Fruit fly (Drosophila melanogaster): ENCODE results near the gene mrt.
A peak's percentile ranks its signal among the peaks of the same experiment; 100 is the strongest.

mrt gene

dm6 chr3R:27274533-27275447 is 7.7 kb downstream of the mrt start, which contains the start of gene CG5938:
Gene CG5938 (plus strand): TSS chr3R:27274794.
- TF ChIP-seq ss (GFP tag; optimal IDR thresholded peaks at IDR 0.05) (peak; percentile 23 to 69), CG3919 (GFP tag; optimal IDR thresholded peaks at IDR 0.05) (peak; percentile 47), Hr4 (GFP tag; optimal IDR thresholded peaks at IDR 0.05) (peak; percentile 8), acj6 (GFP tag; optimal IDR thresholded peaks at IDR 0.05) (peak; percentile 52), achi (GFP tag; optimal IDR thresholded peaks at IDR 0.05) (peak; percentile 57), OdsH (GFP tag; optimal IDR thresholded peaks at IDR 0.05) (peak; percentile 47), net (GFP tag; optimal IDR thresholded peaks at IDR 0.05) (peak; percentile 26), CG8119 (GFP tag; IDR thresholded peaks at IDR 0.05) (no peak), CG31627 (GFP tag; optimal IDR thresholded peaks at IDR 0.05) (peak; percentile 10), lz (GFP tag; optimal IDR thresholded peaks at IDR 0.05) (peak; percentile 17), CG16779 (tag; optimal IDR thresholded peaks at IDR 0.05) (peak; percentile 31), CG8632 (GFP tag; optimal IDR thresholded peaks at IDR 0.05) (no peak), esn (GFP tag; optimal IDR thresholded peaks at IDR 0.05) (peak; percentile 18), Hr38 (GFP tag; optimal IDR thresholded peaks at IDR 0.05) (no peak), Eip78C (GFP tag) (peak; percentile 74), CG11294 (GFP tag; IDR thresholded peaks at IDR 0.05) (no peak), CG6854 (GFP tag; optimal IDR thresholded peaks at IDR 0.05) (peak; percentile 30), Ets96B (tag; optimal IDR thresholded peaks at IDR 0.05) (peak; percentile 34), Hr39 (GFP tag; optimal IDR thresholded peaks at IDR 0.05) (peak; percentile 16), Eip93F (GFP tag; optimal IDR thresholded peaks at IDR 0.05) (no peak), CG11902 (GFP tag; optimal IDR thresholded peaks at IDR 0.05) (peak; percentile 22), topi (GFP tag; optimal IDR thresholded peaks at IDR 0.05) (peak; percentile 22), CG3032 (tag; optimal IDR thresholded peaks at IDR 0.05) (peak; percentile 21), salr (GFP tag; optimal IDR thresholded peaks at IDR 0.05) (peak in 1 of 2 experiments; percentile 9), eg (GFP tag; IDR thresholded peaks at IDR 0.05) (peak; percentile 64), Gug (GFP tag; IDR thresholded peaks at IDR 0.05) (no peak), dsx (GFP tag; optimal IDR thresholded peaks at IDR 0.05; ENCODE audit: poor library complexity, severe bottlenecking) (peak; percentile 68), fkh (GFP tag; optimal IDR thresholded peaks at IDR 0.05) (peak; percentile 21), dac (GFP tag; optimal IDR thresholded peaks at IDR 0.05) (no peak), CG10631 (GFP tag; optimal IDR thresholded peaks at IDR 0.05) (peak; percentile 39), fd59A (GFP tag; optimal IDR thresholded peaks at IDR 0.05) (no peak), CG9139 (GFP tag; optimal IDR thresholded peaks at IDR 0.05) (peak; percentile 39), Smox (GFP tag; optimal IDR thresholded peaks at IDR 0.05) (no peak), CG8319 (GFP tag; optimal IDR thresholded peaks at IDR 0.05) (no peak), Sox14 (GFP tag; optimal IDR thresholded peaks at IDR 0.05) (peak; percentile 68), fd85E (GFP tag; optimal IDR thresholded peaks at IDR 0.05) (no peak), Sox15 (GFP tag; optimal IDR thresholded peaks at IDR 0.05) (no peak), Lpt (GFP tag; optimal IDR thresholded peaks at IDR 0.05) (no peak), CG10669 (GFP tag; optimal IDR thresholded peaks at IDR 0.05) (no peak), CG6163 (GFP tag; IDR thresholded peaks at IDR 0.05) (peak; percentile 67), CG6276 (GFP tag; optimal IDR thresholded peaks at IDR 0.05) (peak; percentile 48), Ets21C (GFP tag; optimal IDR thresholded peaks at IDR 0.05) (no peak), spab (GFP tag; optimal IDR thresholded peaks at IDR 0.05) (no peak), Blimp-1 (GFP tag; optimal IDR thresholded peaks at IDR 0.05) (no peak), cyc (GFP tag; optimal IDR thresholded peaks at IDR 0.05) (no peak), CG4318 (GFP tag; optimal IDR thresholded peaks at IDR 0.05) (no peak), CG15336 (GFP tag; IDR thresholded peaks at IDR 0.05) (no peak), CG11762 (GFP tag; optimal IDR thresholded peaks at IDR 0.05; ENCODE audit: insufficient read depth) (no peak), Sox102F (GFP tag; optimal IDR thresholded peaks at IDR 0.05) (peak; percentile 5), CG6792 (GFP tag; optimal IDR thresholded peaks at IDR 0.05) (no peak)
